Worm (Caenorhabditis elegans): ENCODE data around the gene pptr-2.

- TF ChIP-seq tab-1 (GFP tag; IDR thresholded peaks at IDR 0.05) (no peak), flt-1 (GFP tag; IDR thresholded peaks at IDR 0.05) (peak; percentile 53; the same call in 1 of the 2 replicates), ztf-23 (GFP tag; IDR thresholded peaks at IDR 0.05) (peak; percentile 14; the same call in 1 of the 2 replicates), ztf-29 (GFP tag; IDR thresholded peaks at IDR 0.05) (no peak), klf-2 (GFP tag; conservative IDR thresholded peaks at IDR 0.05) (no peak), med-1 (GFP tag; optimal IDR thresholded peaks at IDR 0.05; ENCODE audit: insufficient read depth) (no peak), cog-1 (tag; optimal IDR thresholded peaks at IDR 0.05) (peak; percentile 28), ref-1 (GFP tag; conservative IDR thresholded peaks at IDR 0.05) (no peak), T22C8.4 (GFP tag; IDR thresholded peaks at IDR 0.05) (no peak)
These were observed 43.5 kb upstream of the pptr-2 start, which contains the start of gene act-2 for ce11 chrV:11078104-11078724.

Measured in whole organism, midembryonic.